Worm (Caenorhabditis elegans) whole organism, L4 larva: ENCODE measurements around the gene C16E9.2.

Source experiments
- R02D3.7 ChIP-seq: fragments of 150-350 bp; sonication (generic microtip); optimal IDR thresholded peaks from 3 replicates; lab custom pipeline; 2014; ENCODE audit warnings: missing biosample characterization, missing genetic modification characterization
- T20F7.1 ChIP-seq: fragments of 200-800 bp; sonication (Bioruptor generic); optimal IDR thresholded peaks from 2 replicates; lab custom pipeline; 2018; ENCODE audit warnings: mild to moderate bottlenecking, missing genetic modification characterization, missing compliant biosample characterization
- ZK546.5 ChIP-seq, 2 experiments: sonication (generic microtip); optimal IDR thresholded peaks; 2 replicates each; lab custom pipeline; 2017; ENCODE audit warnings: missing biosample characterization in 2 of 2, missing genetic modification characterization in 2 of 2
- fos-1 ChIP-seq: fragments of 150-350 bp; optimal IDR thresholded peaks from 2 replicates; lab custom pipeline; 2014; ENCODE audit warnings: missing biosample characterization, missing genetic modification characterization
- hlh-11 ChIP-seq: fragments of 200-800 bp; sonication (Bioruptor generic); optimal IDR thresholded peaks from 2 replicates; lab custom pipeline; 2018; ENCODE audit warnings: mild to moderate bottlenecking, missing genetic modification characterization, missing compliant biosample characterization
- nhr-237 ChIP-seq: sonication (generic microtip); optimal IDR thresholded peaks from 2 replicates; lab custom pipeline; 2017; ENCODE audit warnings: missing biosample characterization, missing genetic modification characterization
- nhr-28 ChIP-seq: fragments of 150-350 bp; optimal IDR thresholded peaks from 2 replicates; lab custom pipeline; 2014; ENCODE audit warnings: missing biosample characterization, missing genetic modification characterization
- snpc-4 ChIP-seq: fragments of 150-350 bp; optimal IDR thresholded peaks from 2 replicates; lab custom pipeline; 2014; ENCODE audit warnings: missing biosample characterization, missing genetic modification characterization
- unc-39 ChIP-seq: sonication (generic microtip); optimal IDR thresholded peaks from 2 replicates; lab custom pipeline; 2017; ENCODE audit warnings: missing biosample characterization, missing genetic modification characterization
- unc-62 ChIP-seq, 3 experiments: fragments of 150-350 bp in 1 of 3; sonication (generic microtip); optimal IDR thresholded peaks in 2 of 3; peaks in 1 of 3; 1 replicate in 1 of 3; 2 replicates in 2 of 3; lab custom pipeline; 2014 to 2017; ENCODE audit warnings: missing biosample characterization in 3 of 3, missing genetic modification characterization in 3 of 3, missing genetic modification reagents in 3 of 3, missing genotype in 1 of 3

ce11 chrX:6915279-6915678 is 20.3 kb upstream of the C16E9.2 start:
- no peak for TF ChIP-seq fos-1
- TF ChIP-seq R02D3.7 (tag; lab: Kevin White, UChicago): no peak
- no peak for TF ChIP-seq T20F7.1
- no peak for TF ChIP-seq hlh-11 (tag; lab: Kevin White, UChicago)
- no peak for TF ChIP-seq ZK546.5 (tag; optimal IDR thresholded peaks at IDR 0.05; lab: Kevin White, UChicago)
- no peak for TF ChIP-seq unc-62 (GFP tag; optimal IDR thresholded peaks at IDR 0.05 in 1 of 2; lab: Kevin White, UChicago)
- no peak for TF ChIP-seq unc-62 (tag; optimal IDR thresholded peaks at IDR 0.05; lab: Kevin White, UChicago)
- no peak for TF ChIP-seq snpc-4 (tag; lab: Kevin White, UChicago)
- no peak for TF ChIP-seq nhr-237 (tag; lab: Kevin White, UChicago)
- TF ChIP-seq nhr-28 (tag; lab: Kevin White, UChicago): no peak
- TF ChIP-seq unc-39: no peak
